Fruit fly (Drosophila melanogaster) whole organism, prepupa: ENCODE results near the gene CG11349.
A peak's percentile ranks its signal among the peaks of the same experiment; 100 is the strongest.

Experiments used
- CG6792 ChIP-seq: fragments of 200-800 bp; sonication (Bioruptor generic); optimal IDR thresholded peaks from 3 replicates; lab custom pipeline; 2016; ENCODE audit warnings: missing biosample characterization, missing genetic modification characterization
- CG8632 ChIP-seq: fragments of 200-800 bp; sonication (Bioruptor generic); optimal IDR thresholded peaks from 3 replicates; lab custom pipeline; 2016; ENCODE audit warnings: missing biosample characterization, missing genetic modification characterization
- Eip75B ChIP-seq: fragments of 200-800 bp; sonication (Bioruptor generic); optimal IDR thresholded peaks from 3 replicates; lab custom pipeline; 2016; ENCODE audit warnings: missing biosample characterization, missing genetic modification characterization
- Eip78C ChIP-seq: fragments of 200-800 bp; sonication (Bioruptor generic); peaks from one replicate; lab custom pipeline; 2016; ENCODE audit warnings: missing biosample characterization, missing genetic modification characterization
- Ets96B ChIP-seq: fragments of 200-800 bp; optimal IDR thresholded peaks from 2 replicates; lab custom pipeline; 2019; ENCODE audit warnings: missing biosample characterization, mild to moderate bottlenecking, missing genetic modification characterization, moderate library complexity
- Hr4 ChIP-seq: fragments of 200-800 bp; sonication (Bioruptor generic); optimal IDR thresholded peaks from 3 replicates; lab custom pipeline; 2016; ENCODE audit warnings: missing biosample characterization, missing genetic modification characterization
- Lpt ChIP-seq: fragments of 200-800 bp; sonication (Bioruptor generic); optimal IDR thresholded peaks from 3 replicates; lab custom pipeline; 2016; ENCODE audit warnings: missing biosample characterization, missing genetic modification characterization
- OdsH ChIP-seq: fragments of 200-800 bp; sonication (Bioruptor generic); optimal IDR thresholded peaks from 3 replicates; lab custom pipeline; 2016; ENCODE audit warnings: missing biosample characterization, missing genetic modification characterization
- dac ChIP-seq: fragments of 200-800 bp; sonication (Bioruptor generic); optimal IDR thresholded peaks from 2 replicates; lab custom pipeline; 2017; ENCODE audit warnings: missing biosample characterization, mild to moderate bottlenecking, missing genetic modification characterization

- TF ChIP-seq OdsH (GFP tag; lab: Kevin White, UChicago) (no peak), Lpt (GFP tag; lab: Kevin White, UChicago) (no peak), Eip78C (peak; percentile 61), dac (GFP tag; lab: Kevin White, UChicago) (no peak), Ets96B (tag; lab: Kevin White, UChicago) (no peak), CG8632 (GFP tag; lab: Kevin White, UChicago) (no peak), CG6792 (GFP tag; lab: Kevin White, UChicago) (no peak), Hr4 (GFP tag; lab: Kevin White, UChicago) (no peak), Eip75B (GFP tag; lab: Kevin White, UChicago) (no peak)
These were observed 11.3 kb upstream of the CG11349 start, which contains the start of gene CG15023 for dm6 chr3L:4461454-4462045.
